Worm (Caenorhabditis elegans) whole organism, late embryonic: ENCODE measurements around the gene C27F2.6.
"Not testable (repeated sequence)": the region's sequence is repeated elsewhere in the genome, so short reads cannot be mapped to it uniquely, and the experiment has no call there.

ENCODE experiments used
- C08G9.2 ChIP-seq: sonication (generic microtip); optimal IDR thresholded peaks from 2 replicates; lab custom pipeline; 2016; ENCODE audit warnings: mild to moderate bottlenecking, missing genetic modification characterization, moderate library complexity, missing compliant biosample characterization
- C38D4.7 ChIP-seq: fragments of 200-800 bp; sonication (Bioruptor generic); optimal IDR thresholded peaks from 2 replicates; lab custom pipeline; 2018; ENCODE audit warnings: mild to moderate bottlenecking, missing genetic modification characterization, moderate library complexity, missing compliant biosample characterization
- K02D7.2 ChIP-seq: sonication (generic microtip); optimal IDR thresholded peaks from 2 replicates; lab custom pipeline; 2017; ENCODE audit warnings: mild to moderate bottlenecking, missing genetic modification characterization, missing compliant biosample characterization
- T23F11.4 ChIP-seq: fragments of 200-800 bp; sonication (Bioruptor generic); optimal IDR thresholded peaks from 2 replicates; lab custom pipeline; 2018; ENCODE audit warnings: mild to moderate bottlenecking, missing genetic modification characterization, missing compliant biosample characterization
- ama-1 ChIP-seq: fragments of 150-350 bp; optimal IDR thresholded peaks from 2 replicates; lab custom pipeline; 2014
- ceh-14 ChIP-seq: sonication (generic microtip); optimal IDR thresholded peaks from 2 replicates; lab custom pipeline; 2016; ENCODE audit warnings: missing genotype, missing genetic modification characterization, missing compliant biosample characterization
- ceh-19 ChIP-seq: fragments of 200-800 bp; sonication (Bioruptor generic); optimal IDR thresholded peaks from 2 replicates; lab custom pipeline; 2018; ENCODE audit warnings: mild to moderate bottlenecking, missing genetic modification characterization, missing compliant biosample characterization
- ceh-24 ChIP-seq: sonication (generic microtip); optimal IDR thresholded peaks from 2 replicates; lab custom pipeline; 2016; ENCODE audit warnings: mild to moderate bottlenecking, missing genetic modification characterization, missing compliant biosample characterization
- ceh-30 ChIP-seq: fragments of 150-350 bp; optimal IDR thresholded peaks from 2 replicates; lab custom pipeline; 2014; ENCODE audit warnings: missing biosample characterization, missing genetic modification characterization
- ceh-31 ChIP-seq: sonication (generic microtip); optimal IDR thresholded peaks from 2 replicates; lab custom pipeline; 2016; ENCODE audit warnings: missing genetic modification characterization, missing compliant biosample characterization
- ceh-34 ChIP-seq: sonication (generic microtip); optimal IDR thresholded peaks from 2 replicates; lab custom pipeline; 2016; ENCODE audit warnings: mild to moderate bottlenecking, missing genetic modification characterization, missing compliant biosample characterization
- ceh-45 ChIP-seq: fragments of 200-800 bp; sonication (Bioruptor generic); IDR thresholded peaks from 2 replicates; pipeline ENCODE4 v1.3.6; 2022; ENCODE audit warnings: missing genetic modification reagents, missing genetic modification characterization, missing compliant biosample characterization
- ceh-6 ChIP-seq: fragments of 200-800 bp; sonication (Bioruptor generic); optimal IDR thresholded peaks from 2 replicates; lab custom pipeline; 2018; ENCODE audit warnings: mild to moderate bottlenecking, missing genetic modification characterization, missing compliant biosample characterization
- ceh-9 ChIP-seq: sonication (generic microtip); optimal IDR thresholded peaks from 2 replicates; lab custom pipeline; 2016; ENCODE audit warnings: mild to moderate bottlenecking, missing genetic modification characterization, inconsistent platforms, missing compliant biosample characterization
- che-1 ChIP-seq: sonication (generic microtip); optimal IDR thresholded peaks from 2 replicates; lab custom pipeline; 2016; ENCODE audit warnings: mild to moderate bottlenecking, missing genetic modification characterization, missing compliant biosample characterization
- dmd-4 ChIP-seq: sonication (generic microtip); optimal IDR thresholded peaks from 2 replicates; lab custom pipeline; 2016; ENCODE audit warnings: borderline replicate concordance, missing genetic modification characterization, missing compliant biosample characterization
- elt-4 ChIP-seq: sonication (generic microtip); optimal IDR thresholded peaks from 2 replicates; lab custom pipeline; 2016; ENCODE audit warnings: missing genetic modification characterization, missing compliant biosample characterization
- ets-4 ChIP-seq: sonication (generic microtip); optimal IDR thresholded peaks from 2 replicates; lab custom pipeline; 2016; ENCODE audit warnings: missing genetic modification characterization, missing compliant biosample characterization
- eyg-1 ChIP-seq: sonication (generic microtip); optimal IDR thresholded peaks from 2 replicates; lab custom pipeline; 2016; ENCODE audit warnings: missing genotype, missing genetic modification characterization, missing compliant biosample characterization
- fax-1 ChIP-seq: sonication (generic microtip); optimal IDR thresholded peaks from 2 replicates; lab custom pipeline; 2016; ENCODE audit warnings: missing genotype, missing genetic modification characterization, missing compliant biosample characterization
- fkh-10 ChIP-seq: fragments of 150-350 bp; optimal IDR thresholded peaks from 2 replicates; lab custom pipeline; 2014; ENCODE audit warnings: missing biosample characterization, missing genetic modification reagents, missing genetic modification characterization
- gmeb-2 ChIP-seq: sonication (generic microtip); optimal IDR thresholded peaks from 2 replicates; lab custom pipeline; 2016; ENCODE audit warnings: missing genetic modification characterization, inconsistent platforms, missing compliant biosample characterization
- hlh-13 ChIP-seq: fragments of 200-800 bp; sonication (Bioruptor generic); optimal IDR thresholded peaks from 2 replicates; lab custom pipeline; 2018; ENCODE audit warnings: mild to moderate bottlenecking, missing genetic modification characterization, missing compliant biosample characterization
- hlh-15 ChIP-seq: sonication (generic microtip); optimal IDR thresholded peaks from 2 replicates; lab custom pipeline; 2016; ENCODE audit warnings: missing genetic modification characterization, missing compliant biosample characterization
- hlh-30 ChIP-seq: sonication (generic microtip); optimal IDR thresholded peaks from 2 replicates; lab custom pipeline; 2017; ENCODE audit warnings: antibody characterized with exemption, missing genetic modification characterization, missing compliant biosample characterization; ENCODE audit not compliant: insufficient read depth
- hlh-8 ChIP-seq: sonication (generic microtip); optimal IDR thresholded peaks from 2 replicates; lab custom pipeline; 2016; ENCODE audit warnings: missing genotype, missing genetic modification characterization, missing compliant biosample characterization
- mec-3 ChIP-seq: sonication (generic microtip); optimal IDR thresholded peaks from 2 replicates; lab custom pipeline; 2016; ENCODE audit warnings: borderline replicate concordance, missing genetic modification characterization, missing compliant biosample characterization
- nfya-1 ChIP-seq: sonication (generic microtip); optimal IDR thresholded peaks from 2 replicates; lab custom pipeline; 2017; ENCODE audit warnings: missing genetic modification characterization, mild to moderate bottlenecking, missing compliant biosample characterization, antibody characterized with exemption, moderate library complexity
- npax-4 ChIP-seq: sonication (generic microtip); optimal IDR thresholded peaks from 2 replicates; lab custom pipeline; 2016; ENCODE audit warnings: missing genetic modification characterization, missing compliant biosample characterization
- pag-3 ChIP-seq: sonication (generic microtip); optimal IDR thresholded peaks from 2 replicates; lab custom pipeline; 2016; ENCODE audit warnings: missing compliant biosample characterization, missing genetic modification characterization, borderline replicate concordance
- pat-9 ChIP-seq: fragments of 200-800 bp; sonication (Bioruptor generic); optimal IDR thresholded peaks from 2 replicates; lab custom pipeline; 2018; ENCODE audit warnings: mild to moderate bottlenecking, missing genetic modification characterization, moderate library complexity, missing compliant biosample characterization
- pax-1 ChIP-seq: fragments of 150-350 bp; optimal IDR thresholded peaks from 2 replicates; lab custom pipeline; 2014; ENCODE audit warnings: missing biosample characterization, missing genetic modification characterization
- pha-2 ChIP-seq: sonication (generic microtip); optimal IDR thresholded peaks from 2 replicates; lab custom pipeline; 2017; ENCODE audit warnings: mild to moderate bottlenecking, missing genetic modification characterization, missing compliant biosample characterization
- pqm-1 ChIP-seq: sonication (generic microtip); optimal IDR thresholded peaks from 2 replicates; lab custom pipeline; 2016; ENCODE audit warnings: missing genetic modification characterization, missing compliant biosample characterization
- ref-2 ChIP-seq: sonication (generic microtip); optimal IDR thresholded peaks from 2 replicates; lab custom pipeline; 2016; ENCODE audit warnings: missing genetic modification characterization, missing compliant biosample characterization
- rnt-1 ChIP-seq: sonication (generic microtip); optimal IDR thresholded peaks from 2 replicates; lab custom pipeline; 2016; ENCODE audit warnings: missing genetic modification characterization, missing compliant biosample characterization
- sdc-2 ChIP-seq: sonication (generic microtip); optimal IDR thresholded peaks from 2 replicates; lab custom pipeline; 2016; ENCODE audit warnings: missing genotype, missing genetic modification characterization, missing compliant biosample characterization
- sox-2 ChIP-seq: fragments of 200-800 bp; sonication (Bioruptor generic); IDR thresholded peaks from 2 replicates; pipeline ENCODE4 v1.3.6; 2022; ENCODE audit warnings: missing genetic modification reagents, missing genetic modification characterization, missing compliant biosample characterization
- syd-9 ChIP-seq: sonication (generic microtip); optimal IDR thresholded peaks from 2 replicates; lab custom pipeline; 2016; ENCODE audit warnings: mild to moderate bottlenecking, missing genetic modification characterization, moderate library complexity, missing compliant biosample characterization
- tbx-2 ChIP-seq: sonication (generic microtip); optimal IDR thresholded peaks from 2 replicates; lab custom pipeline; 2016; ENCODE audit warnings: missing genetic modification characterization, missing compliant biosample characterization
- tbx-7 ChIP-seq: sonication (generic microtip); optimal IDR thresholded peaks from 2 replicates; lab custom pipeline; 2016; ENCODE audit warnings: missing genotype, missing genetic modification characterization, missing compliant biosample characterization
- ttx-3 ChIP-seq: sonication (generic microtip); optimal IDR thresholded peaks from 2 replicates; lab custom pipeline; 2016; ENCODE audit warnings: missing genetic modification reagents, missing genetic modification characterization, missing compliant biosample characterization
- unc-42 ChIP-seq: sonication (generic microtip); optimal IDR thresholded peaks from 2 replicates; lab custom pipeline; 2016; ENCODE audit warnings: missing genotype, missing genetic modification characterization, missing compliant biosample characterization
- unc-86 ChIP-seq: sonication (generic microtip); optimal IDR thresholded peaks from 2 replicates; lab custom pipeline; 2016; ENCODE audit warnings: missing genetic modification characterization, missing compliant biosample characterization
- zip-5 ChIP-seq: sonication (generic microtip); optimal IDR thresholded peaks from 2 replicates; lab custom pipeline; 2016; ENCODE audit warnings: missing genetic modification characterization, missing compliant biosample characterization
- ztf-16 ChIP-seq: sonication (generic microtip); optimal IDR thresholded peaks from 2 replicates; lab custom pipeline; 2017; ENCODE audit warnings: missing genetic modification characterization, missing compliant biosample characterization

Gene C27F2.6

DNA sequence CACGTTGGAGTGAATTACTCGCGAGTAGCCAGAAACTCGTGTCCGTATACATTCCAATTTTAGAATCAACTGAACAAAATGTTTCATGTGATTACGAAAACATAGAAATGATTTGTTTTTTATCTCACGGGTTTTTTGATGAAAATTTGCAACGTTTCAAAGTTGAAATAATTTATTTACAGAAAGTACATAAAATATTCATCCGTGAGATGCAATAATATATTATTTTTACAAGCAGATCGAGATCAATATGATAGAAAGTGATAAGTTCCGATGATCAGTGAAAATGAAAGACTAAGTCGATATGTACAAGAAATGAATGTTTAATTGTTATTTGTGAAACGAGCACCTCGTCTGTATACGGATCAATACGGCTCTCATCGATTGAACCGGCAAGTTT, at the start of gene C27F2.6:
Gene C27F2.6 (minus strand): TSS at position 101 of the 400 bp plus-strand sequence.
- TF ChIP-seq ceh-19 (GFP tag; lab: Kevin White, UChicago); C38D4.7; T23F11.4: not testable (repeated sequence)

DNA sequence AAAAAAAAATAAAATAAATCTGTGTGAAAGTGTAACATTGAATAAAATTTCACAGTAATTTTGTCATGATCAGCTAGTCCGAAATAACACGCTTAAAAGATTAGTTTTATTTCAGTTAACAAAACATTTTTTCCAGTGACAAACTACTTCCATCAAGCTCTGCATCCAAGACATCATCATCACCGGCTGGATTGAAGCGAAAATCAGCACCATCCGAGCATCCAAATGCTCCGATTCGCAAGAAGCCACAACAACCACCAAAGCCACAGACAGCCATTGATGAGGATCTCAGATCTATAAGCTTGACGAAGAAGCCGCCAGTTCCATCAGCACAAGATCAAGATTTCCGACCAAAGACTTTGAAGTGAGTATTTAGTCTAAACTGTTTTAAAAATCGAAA, 47.0 kb upstream of the C27F2.6 start:
- TF ChIP-seq pha-2 (no peak), ceh-45 (GFP tag; lab: Robert Waterston, UW) (no peak)

ce11 chrIII:5026366-5026765, 46.1 kb upstream of the C27F2.6 start:
- TF ChIP-seq dmd-4 (tag; lab: Kevin White, UChicago) (no peak), unc-86 (no peak), syd-9 (tag; lab: Kevin White, UChicago) (no peak), pax-1 (tag; lab: Kevin White, UChicago) (no peak), C38D4.7 (no peak), eyg-1 (no peak), sox-2 (GFP tag; lab: Robert Waterston, UW) (no peak), ceh-9 (tag; lab: Kevin White, UChicago) (no peak), che-1 (tag; lab: Kevin White, UChicago) (no peak), elt-4 (tag; lab: Kevin White, UChicago) (no peak), ceh-30 (tag; lab: Kevin White, UChicago) (no peak), gmeb-2 (tag; lab: Kevin White, UChicago) (no peak), pqm-1 (no peak), npax-4 (tag; lab: Kevin White, UChicago) (no peak), hlh-13 (GFP tag; lab: Kevin White, UChicago) (no peak), ceh-34 (tag; lab: Kevin White, UChicago) (no peak), ets-4 (tag; lab: Kevin White, UChicago) (no peak), pag-3 (tag; lab: Kevin White, UChicago) (no peak), ttx-3 (tag; lab: Kevin White, UChicago) (no peak)

- TF ChIP-seq mec-3 (tag; lab: Kevin White, UChicago) (no peak), ama-1 (peak; percentile 34)
These were observed 44.9 kb upstream of the C27F2.6 start for ce11 chrIII:5025136-5025629.

DNA sequence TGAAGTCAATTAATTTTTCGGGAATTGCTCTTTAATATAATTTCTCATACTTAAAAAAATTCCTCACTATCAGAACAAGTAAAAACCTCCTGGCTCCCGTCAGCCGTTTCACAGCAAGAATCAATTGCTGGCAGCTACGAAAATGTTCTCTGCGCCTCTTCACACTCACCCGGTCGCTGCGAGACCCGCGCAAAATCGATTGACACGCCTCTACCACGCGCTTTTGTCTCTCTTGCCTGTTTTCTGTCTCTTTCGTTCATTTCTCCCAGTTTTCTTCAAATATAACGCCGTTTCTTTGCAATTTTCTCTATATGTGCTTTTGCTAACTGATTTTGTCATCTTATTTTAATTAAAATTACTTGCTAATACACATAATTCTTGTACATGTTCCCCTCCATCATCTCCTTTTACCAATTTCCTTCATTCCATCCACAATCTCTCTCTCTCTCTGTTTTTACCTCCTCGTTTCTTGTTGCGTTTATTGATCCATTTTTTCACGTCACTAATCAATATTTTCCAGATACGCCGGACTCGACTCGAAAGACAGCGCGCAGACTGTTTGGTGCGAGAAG, 44.2 kb upstream of the C27F2.6 start, which contains the start of gene pcf-11:
Gene pcf-11 (plus strand): TSS at position 522 of the 572 bp plus-strand sequence.
- no peak for TF ChIP-seq ceh-14 (tag; lab: Kevin White, UChicago)
- TF ChIP-seq tbx-7: no peak
- TF ChIP-seq ceh-24 (tag; lab: Kevin White, UChicago): no peak
- TF ChIP-seq sox-2 (GFP tag; lab: Robert Waterston, UW): no peak
- no peak for TF ChIP-seq hlh-15
- no peak for TF ChIP-seq C08G9.2 (tag; lab: Kevin White, UChicago)
- peak; percentile 35 for TF ChIP-seq rnt-1 (tag; lab: Kevin White, UChicago)
- no peak for TF ChIP-seq K02D7.2 (tag; lab: Kevin White, UChicago)
- peak; percentile 68 for TF ChIP-seq nfya-1 (tag; lab: Kevin White, UChicago)
- TF ChIP-seq ref-2 (tag; lab: Kevin White, UChicago): peak; percentile 63
- TF ChIP-seq hlh-8 (tag; lab: Kevin White, UChicago): no peak
- TF ChIP-seq ztf-16 (tag; lab: Kevin White, UChicago): no peak
- TF ChIP-seq ets-4 (tag; lab: Kevin White, UChicago): peak; percentile 43
- no peak for TF ChIP-seq hlh-13 (GFP tag; lab: Kevin White, UChicago)
- TF ChIP-seq T23F11.4: no peak
- no peak for TF ChIP-seq fkh-10
- TF ChIP-seq zip-5 (tag; lab: Kevin White, UChicago): no peak
- no peak for TF ChIP-seq che-1 (tag; lab: Kevin White, UChicago)
- TF ChIP-seq hlh-30 (tag; lab: Kevin White, UChicago): peak; percentile 88
- peak; percentile 17 for TF ChIP-seq tbx-2
- no peak for TF ChIP-seq sdc-2
- peak; percentile 53 for TF ChIP-seq ceh-31
- peak; percentile 27 for TF ChIP-seq unc-42 (tag; lab: Kevin White, UChicago)
- no peak for TF ChIP-seq ceh-6 (GFP tag; lab: Kevin White, UChicago)
- TF ChIP-seq fax-1: no peak
- no peak for TF ChIP-seq pat-9 (tag; lab: Kevin White, UChicago)
